Worm (Caenorhabditis elegans): ENCODE data around the gene atg-2.
A peak's percentile ranks its signal among the peaks of the same experiment; 100 is the strongest.

The atg-2 gene

ce11 chrX:6788965-6789573 is 17.5 kb upstream of the atg-2 start, which contains the start of gene sgca-1:
TSS of gene sgca-1 (minus strand) at chrX:6789548.
- TF ChIP-seq nhr-20 (tag; optimal IDR thresholded peaks at IDR 0.05) (peak; percentile 22), mdl-1 (tag; optimal IDR thresholded peaks at IDR 0.05) (peak in 1 of 2 experiments; percentile 9), dpl-1 (GFP tag; optimal IDR thresholded peaks at IDR 0.05) (no peak), elt-2 (tag; optimal IDR thresholded peaks at IDR 0.05) (peak; percentile 95), efl-1 (optimal IDR thresholded peaks at IDR 0.05) (no peak), efl-1 (GFP tag; optimal IDR thresholded peaks at IDR 0.05 in 1 of 2) (no peak), skn-1 (tag; optimal IDR thresholded peaks at IDR 0.05) (no peak), nhr-71 (tag; optimal IDR thresholded peaks at IDR 0.05) (peak; percentile 2), lin-35 (GFP tag; optimal IDR thresholded peaks at IDR 0.05) (peak in 1 of 2 experiments; percentile 53), nhr-90 (tag; optimal IDR thresholded peaks at IDR 0.05; ENCODE audit: poor library complexity) (peak; percentile 35)

- TF ChIP-seq egl-13 (tag; optimal IDR thresholded peaks at IDR 0.05) (no peak), lin-14 (GFP tag; optimal IDR thresholded peaks at IDR 0.05) (no peak), nhr-90 (tag; optimal IDR thresholded peaks at IDR 0.05; ENCODE audit: poor library complexity) (no peak), snpc-4 (tag; optimal IDR thresholded peaks at IDR 0.05) (no peak), efl-1 (optimal IDR thresholded peaks at IDR 0.05) (no peak), efl-1 (GFP tag; optimal IDR thresholded peaks at IDR 0.05 in 1 of 2) (peak in 1 of 2 experiments; percentile 89)
These were observed 16.1 kb upstream of the atg-2 start for ce11 chrX:6790457-6790856.

ce11 chrX:6790986-6791385 is 15.6 kb upstream of the atg-2 start, which contains the start of gene asp-3:
TSS of gene asp-3 (plus strand) at chrX:6791064.
- TF ChIP-seq Y116A8C.19 (tag; optimal IDR thresholded peaks at IDR 0.05; ENCODE audit: borderline replicate concordance) (no peak), lin-35 (GFP tag; optimal IDR thresholded peaks at IDR 0.05) (peak in 1 of 2 experiments; percentile 21), elt-2 (tag; optimal IDR thresholded peaks at IDR 0.05) (peak; percentile 39), snpc-4 (tag; optimal IDR thresholded peaks at IDR 0.05) (no peak)

ce11 chrX:6792281-6793003 is 14.1 kb upstream of the atg-2 start:
- peak; percentile 30 for TF ChIP-seq fkh-4 (tag; optimal IDR thresholded peaks at IDR 0.05; ENCODE audit: borderline replicate concordance)
- peak; percentile 27 for TF ChIP-seq nhr-71 (tag; optimal IDR thresholded peaks at IDR 0.05)
- TF ChIP-seq lsy-2 (tag; optimal IDR thresholded peaks at IDR 0.05): peak in 1 of 2 experiments; percentile 6
- TF ChIP-seq elt-2 (tag; optimal IDR thresholded peaks at IDR 0.05): peak; percentile 70
- TF ChIP-seq pqm-1 (tag; optimal IDR thresholded peaks at IDR 0.05): no peak
- TF ChIP-seq lin-35 (GFP tag; optimal IDR thresholded peaks at IDR 0.05): peak in 1 of 2 experiments; percentile 38
- TF ChIP-seq aly-2 (tag; optimal IDR thresholded peaks at IDR 0.05): peak; percentile 49
- no peak for TF ChIP-seq C04F5.9 (tag; optimal IDR thresholded peaks at IDR 0.05)
- TF ChIP-seq grh-1 (GFP tag; IDR thresholded peaks at IDR 0.05): no peak
- TF ChIP-seq dsc-1 (tag; optimal IDR thresholded peaks at IDR 0.05): peak; percentile 88

- TF ChIP-seq elt-3 (tag; optimal IDR thresholded peaks at IDR 0.05) (peak in 1 of 6 experiments; percentile 50), blmp-1 (tag; optimal IDR thresholded peaks at IDR 0.05) (peak; percentile 81), lir-3 (tag; optimal IDR thresholded peaks at IDR 0.05; ENCODE audit: poor library complexity) (no peak), tbx-2 (tag; optimal IDR thresholded peaks at IDR 0.05) (peak; percentile 57), mab-9 (GFP tag; IDR thresholded peaks at IDR 0.05) (no peak), mep-1 (tag; optimal IDR thresholded peaks at IDR 0.05) (peak; percentile 15), nhr-85 (tag) (peak; percentile 88), nhr-90 (tag; optimal IDR thresholded peaks at IDR 0.05; ENCODE audit: poor library complexity) (peak; percentile 21), lin-14 (GFP tag; optimal IDR thresholded peaks at IDR 0.05) (peak; percentile 52), unc-62 (GFP tag; optimal IDR thresholded peaks at IDR 0.05) (no peak), nhr-12 (tag; optimal IDR thresholded peaks at IDR 0.05) (no peak), nhr-71 (tag; optimal IDR thresholded peaks at IDR 0.05) (peak; percentile 13), unc-130 (tag; optimal IDR thresholded peaks at IDR 0.05) (no peak), mef-2 (tag; optimal IDR thresholded peaks at IDR 0.05) (no peak), nhr-20 (tag; optimal IDR thresholded peaks at IDR 0.05) (peak; percentile 35), snu-23 (GFP tag; optimal IDR thresholded peaks at IDR 0.05) (peak; percentile 7)
These were observed 10.6 kb upstream of the atg-2 start for ce11 chrX:6795843-6796521.
